Worm (Caenorhabditis elegans) whole organism, mixed stage, embryonic: ENCODE measurements around the gene srx-38.

Experiments
- M03D4.4 ChIP-seq: sonication (generic microtip); optimal IDR thresholded peaks from 2 replicates; lab custom pipeline; 2017; ENCODE audit warnings: mild to moderate bottlenecking, missing genetic modification characterization, missing compliant biosample characterization
- bed-3 ChIP-seq: fragments of 200-800 bp; sonication (Bioruptor generic); optimal IDR thresholded peaks from 3 replicates; lab custom pipeline; 2018; ENCODE audit warnings: mild to moderate bottlenecking, missing genetic modification characterization, moderate library complexity, missing compliant biosample characterization
- blmp-1 ChIP-seq: fragments of 150-350 bp; optimal IDR thresholded peaks from 2 replicates; lab custom pipeline; 2014; ENCODE audit warnings: missing biosample characterization, missing genetic modification characterization
- ceh-39 ChIP-seq: fragments of 150-350 bp; optimal IDR thresholded peaks from 2 replicates; lab custom pipeline; 2014; ENCODE audit warnings: missing biosample characterization, missing genetic modification characterization
- ceh-43 ChIP-seq: fragments of 200-800 bp; sonication (Bioruptor generic); optimal IDR thresholded peaks from 2 replicates; lab custom pipeline; 2018; ENCODE audit warnings: mild to moderate bottlenecking, missing genetic modification characterization, moderate library complexity, missing compliant biosample characterization
- ceh-83 ChIP-seq: fragments of 200-800 bp; sonication (Bioruptor generic); optimal IDR thresholded peaks from 2 replicates; lab custom pipeline; 2018; ENCODE audit warnings: mild to moderate bottlenecking, missing genetic modification characterization, missing compliant biosample characterization
- cnd-1 ChIP-seq: fragments of 200-800 bp; sonication (Bioruptor generic); optimal IDR thresholded peaks from 2 replicates; lab custom pipeline; 2018; ENCODE audit warnings: mild to moderate bottlenecking, missing genetic modification characterization, missing compliant biosample characterization
- drap-1 ChIP-seq: fragments of 200-800 bp; sonication (Bioruptor generic); optimal IDR thresholded peaks from 3 replicates; lab custom pipeline; 2018; ENCODE audit warnings: mild to moderate bottlenecking, missing genetic modification characterization, missing compliant biosample characterization
- elt-1 ChIP-seq: sonication (generic microtip); optimal IDR thresholded peaks from 2 replicates; lab custom pipeline; 2017; ENCODE audit warnings: missing genetic modification characterization, mild to moderate bottlenecking, missing compliant biosample characterization, antibody characterized with exemption, moderate library complexity, borderline replicate concordance; ENCODE audit not compliant: insufficient read depth
- elt-3 ChIP-seq: fragments of 150-350 bp; optimal IDR thresholded peaks from 2 replicates; lab custom pipeline; 2014; ENCODE audit warnings: missing biosample characterization, missing genetic modification characterization
- flh-1 ChIP-seq: fragments of 200-800 bp; sonication (Bioruptor generic); optimal IDR thresholded peaks from 2 replicates; lab custom pipeline; 2018; ENCODE audit warnings: mild to moderate bottlenecking, missing genetic modification characterization, moderate library complexity, missing compliant biosample characterization
- ham-2 ChIP-seq: fragments of 200-800 bp; sonication (Bioruptor generic); optimal IDR thresholded peaks from 2 replicates; lab custom pipeline; 2018; ENCODE audit warnings: mild to moderate bottlenecking, missing genetic modification characterization, missing compliant biosample characterization
- lin-13 ChIP-seq: fragments of 150-350 bp; optimal IDR thresholded peaks from 2 replicates; lab custom pipeline; 2014; ENCODE audit warnings: missing biosample characterization, missing genetic modification characterization
- lin-32 ChIP-seq: fragments of 200-800 bp; sonication (Bioruptor generic); optimal IDR thresholded peaks from 2 replicates; lab custom pipeline; 2018; ENCODE audit warnings: mild to moderate bottlenecking, missing genetic modification characterization, missing compliant biosample characterization
- mab-5 ChIP-seq: fragments of 150-350 bp; optimal IDR thresholded peaks from 2 replicates; lab custom pipeline; 2014; ENCODE audit warnings: missing biosample characterization, missing genetic modification characterization
- mep-1 ChIP-seq: fragments of 150-350 bp; optimal IDR thresholded peaks from 2 replicates; lab custom pipeline; 2017; ENCODE audit warnings: missing biosample characterization, missing genetic modification reagents, missing genetic modification characterization, inconsistent platforms
- mls-2 ChIP-seq: sonication (generic microtip); optimal IDR thresholded peaks from 2 replicates; lab custom pipeline; 2016; ENCODE audit warnings: mild to moderate bottlenecking, missing genetic modification characterization, moderate library complexity, missing compliant biosample characterization
- nhr-12 ChIP-seq: fragments of 150-350 bp; optimal IDR thresholded peaks from 2 replicates; lab custom pipeline; 2014; ENCODE audit warnings: missing biosample characterization, missing genetic modification characterization
- nhr-2 ChIP-seq: fragments of 150-350 bp; optimal IDR thresholded peaks from 2 replicates; lab custom pipeline; 2014; ENCODE audit warnings: missing biosample characterization, missing genetic modification characterization
- nhr-237 ChIP-seq: fragments of 150-350 bp; optimal IDR thresholded peaks from 2 replicates; lab custom pipeline; 2014; ENCODE audit warnings: missing biosample characterization, missing genetic modification characterization
- nhr-28 ChIP-seq: fragments of 150-350 bp; optimal IDR thresholded peaks from 2 replicates; lab custom pipeline; 2014; ENCODE audit warnings: missing biosample characterization, missing genetic modification characterization
- nhr-76 ChIP-seq: sonication (generic microtip); optimal IDR thresholded peaks from 2 replicates; lab custom pipeline; 2017; ENCODE audit warnings: missing biosample characterization, missing genetic modification characterization
- pha-4 ChIP-seq: fragments of 150-350 bp; optimal IDR thresholded peaks from 2 replicates; lab custom pipeline; 2018; ENCODE audit warnings: missing biosample characterization, missing genetic modification reagents, missing genetic modification characterization
- sem-2 ChIP-seq: fragments of 200-800 bp; sonication (Bioruptor generic); optimal IDR thresholded peaks from 2 replicates; lab custom pipeline; 2018; ENCODE audit warnings: mild to moderate bottlenecking, missing genetic modification characterization, missing compliant biosample characterization
- snpc-4 ChIP-seq: fragments of 150-350 bp; optimal IDR thresholded peaks from 2 replicates; lab custom pipeline; 2014; ENCODE audit warnings: missing biosample characterization, missing genetic modification characterization
- sptf-1 ChIP-seq: sonication (generic microtip); optimal IDR thresholded peaks from 2 replicates; lab custom pipeline; 2017; ENCODE audit warnings: mild to moderate bottlenecking, missing genetic modification characterization, moderate library complexity, missing compliant biosample characterization
- tbx-8 ChIP-seq: fragments of 200-800 bp; sonication (Bioruptor generic); optimal IDR thresholded peaks from 2 replicates; lab custom pipeline; 2018; ENCODE audit warnings: mild to moderate bottlenecking, missing genetic modification characterization, moderate library complexity, missing compliant biosample characterization
- unc-120 ChIP-seq: sonication (generic microtip); optimal IDR thresholded peaks from 2 replicates; lab custom pipeline; 2017; ENCODE audit warnings: missing genetic modification characterization, missing compliant biosample characterization; ENCODE audit not compliant: poor library complexity, severe bottlenecking
- unc-39 ChIP-seq: fragments of 150-350 bp; optimal IDR thresholded peaks from 2 replicates; lab custom pipeline; 2014; ENCODE audit warnings: missing biosample characterization, missing genetic modification characterization
- unc-62 ChIP-seq: fragments of 150-350 bp; optimal IDR thresholded peaks from 2 replicates; lab custom pipeline; 2014; ENCODE audit warnings: missing biosample characterization, missing genetic modification reagents, missing genetic modification characterization
- zip-8 ChIP-seq: fragments of 150-350 bp; optimal IDR thresholded peaks from 2 replicates; lab custom pipeline; 2014; ENCODE audit warnings: missing biosample characterization, missing genetic modification characterization
- ztf-11 ChIP-seq: fragments of 150-350 bp; optimal IDR thresholded peaks from 2 replicates; lab custom pipeline; 2014; ENCODE audit warnings: missing biosample characterization, missing genetic modification characterization

The srx-38 gene

DNA sequence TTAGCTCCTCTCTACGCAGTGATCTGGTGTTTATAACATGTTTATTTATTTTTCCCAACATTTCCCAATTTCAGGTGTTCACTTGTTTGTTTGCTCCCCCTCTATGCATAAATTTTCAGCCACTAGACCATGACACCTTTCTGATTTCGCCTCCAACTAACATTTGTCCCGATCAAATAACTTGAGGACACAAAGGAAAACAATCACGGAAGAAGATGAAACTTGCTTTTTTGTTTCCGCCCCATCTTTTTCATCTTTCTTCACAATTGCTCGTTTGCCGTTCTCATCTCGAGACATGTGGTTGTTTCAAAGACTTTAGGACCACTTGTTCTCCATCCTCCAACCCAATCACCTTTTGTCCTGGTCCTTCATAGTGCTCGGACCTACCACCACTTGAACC, 28.6 kb downstream of the srx-38 start, which contains the start of gene F14F9.5:
Gene F14F9.5 (plus strand): TSS at position 301 of the 400 bp plus-strand sequence.
- TF ChIP-seq nhr-2: no peak
- no peak for TF ChIP-seq blmp-1
- no peak for TF ChIP-seq tbx-8 (GFP tag; lab: Kevin White, UChicago)
- TF ChIP-seq sem-2 (GFP tag; lab: Kevin White, UChicago): no peak
- no peak for TF ChIP-seq ham-2

DNA sequence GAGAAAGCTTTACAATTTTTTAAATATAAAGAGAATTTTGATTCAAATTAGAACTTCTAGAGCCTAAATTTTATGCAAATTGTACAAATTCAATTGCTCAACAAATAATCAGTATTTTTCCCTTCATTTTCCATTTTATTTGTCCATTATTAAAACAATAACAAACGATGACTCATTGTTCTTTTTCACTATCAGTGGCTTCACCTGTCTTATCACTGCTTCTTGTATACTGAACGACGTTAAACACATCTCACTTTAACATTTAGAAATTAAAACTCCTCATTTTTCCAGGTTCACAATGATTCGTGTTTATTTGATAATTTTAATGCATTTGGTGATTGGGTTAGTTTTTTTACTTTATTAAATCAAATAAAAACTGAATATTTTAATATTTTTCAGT, 35.7 kb downstream of the srx-38 start, which contains the start of gene sid-1:
Gene sid-1 (plus strand): TSS at position 292 of the 400 bp plus-strand sequence.
- TF ChIP-seq ceh-83 (GFP tag; lab: Kevin White, UChicago) (no peak), unc-120 (tag; lab: Kevin White, UChicago) (no peak), nhr-76 (tag; lab: Kevin White, UChicago) (no peak), unc-39 (tag; lab: Kevin White, UChicago) (no peak), flh-1 (GFP tag; lab: Kevin White, UChicago) (no peak), blmp-1 (no peak), ceh-39 (tag; lab: Kevin White, UChicago) (no peak)

DNA sequence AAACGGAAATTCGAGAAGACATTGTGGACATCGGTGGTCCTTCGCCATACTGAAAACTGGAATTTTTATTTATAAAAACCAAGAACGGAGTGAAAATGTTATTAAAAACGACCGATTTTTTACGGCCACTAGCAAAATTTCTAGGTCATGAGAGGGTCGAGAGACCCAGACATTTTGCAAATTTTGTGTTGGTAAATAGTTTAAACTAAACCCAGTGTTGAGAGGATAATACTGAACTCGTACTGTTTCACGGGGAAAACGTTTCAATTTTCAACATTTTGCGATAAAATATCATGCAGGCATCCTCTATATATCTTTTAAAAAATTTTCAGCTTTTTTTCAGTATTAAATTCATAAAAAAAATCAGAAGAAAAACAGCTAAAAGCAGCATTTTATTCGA, 36.3 kb downstream of the srx-38 start, which contains the start of gene C04F5.9:
Gene C04F5.9 (minus strand): TSS at position 101 of the 400 bp plus-strand sequence.
- TF ChIP-seq ham-2 (no peak), lin-13 (tag; lab: Kevin White, UChicago) (no peak), ceh-83 (GFP tag; lab: Kevin White, UChicago) (no peak), ztf-11 (tag; lab: Kevin White, UChicago) (no peak), bed-3 (no peak), snpc-4 (tag; lab: Kevin White, UChicago) (no peak), sptf-1 (tag; lab: Kevin White, UChicago) (no peak), mep-1 (no peak), blmp-1 (no peak), elt-1 (no peak), M03D4.4 (tag; lab: Kevin White, UChicago) (no peak), nhr-12 (tag; lab: Kevin White, UChicago) (no peak), unc-39 (tag; lab: Kevin White, UChicago) (no peak)

DNA sequence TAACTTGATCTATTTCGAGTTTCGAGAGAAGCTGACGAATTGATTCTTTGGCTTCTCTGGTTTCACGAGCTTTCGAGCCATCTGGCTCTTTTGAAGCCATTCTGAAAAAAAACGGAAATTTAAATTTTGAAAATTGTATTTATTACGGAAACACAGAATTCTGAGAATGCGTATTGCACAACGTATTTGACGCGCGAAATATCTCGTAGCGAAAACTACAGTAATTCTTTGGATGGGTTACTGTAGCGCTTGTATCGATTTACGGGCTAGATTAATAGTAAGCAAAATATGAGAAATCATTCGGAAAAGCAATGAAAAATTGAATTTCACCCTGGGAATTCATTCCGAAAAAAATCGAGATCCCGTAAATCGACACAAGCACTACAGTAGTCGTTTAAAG, 41.8 kb downstream of the srx-38 start, which contains the start of gene C04F5.8:
Gene C04F5.8 (minus strand): TSS at position 101 of the 400 bp plus-strand sequence.
- no peak for TF ChIP-seq ceh-39 (tag; lab: Kevin White, UChicago)
- TF ChIP-seq sem-2 (GFP tag; lab: Kevin White, UChicago): no peak
- no peak for TF ChIP-seq mls-2 (tag; lab: Kevin White, UChicago)
- TF ChIP-seq elt-1: no peak
- no peak for TF ChIP-seq unc-120 (tag; lab: Kevin White, UChicago)
- no peak for TF ChIP-seq mep-1
- TF ChIP-seq M03D4.4 (tag; lab: Kevin White, UChicago): no peak
- no peak for TF ChIP-seq flh-1 (GFP tag; lab: Kevin White, UChicago)
- TF ChIP-seq sptf-1 (tag; lab: Kevin White, UChicago): no peak
- TF ChIP-seq mab-5 (tag; lab: Kevin White, UChicago): no peak
- no peak for TF ChIP-seq unc-39 (tag; lab: Kevin White, UChicago)
- TF ChIP-seq ceh-83 (GFP tag; lab: Kevin White, UChicago): no peak
- no peak for TF ChIP-seq snpc-4 (tag; lab: Kevin White, UChicago)
- TF ChIP-seq cnd-1: no peak
- TF ChIP-seq zip-8 (tag; lab: Kevin White, UChicago): no peak
- no peak for TF ChIP-seq pha-4
- no peak for TF ChIP-seq ceh-43
- no peak for TF ChIP-seq nhr-12 (tag; lab: Kevin White, UChicago)
- no peak for TF ChIP-seq lin-13 (tag; lab: Kevin White, UChicago)

DNA sequence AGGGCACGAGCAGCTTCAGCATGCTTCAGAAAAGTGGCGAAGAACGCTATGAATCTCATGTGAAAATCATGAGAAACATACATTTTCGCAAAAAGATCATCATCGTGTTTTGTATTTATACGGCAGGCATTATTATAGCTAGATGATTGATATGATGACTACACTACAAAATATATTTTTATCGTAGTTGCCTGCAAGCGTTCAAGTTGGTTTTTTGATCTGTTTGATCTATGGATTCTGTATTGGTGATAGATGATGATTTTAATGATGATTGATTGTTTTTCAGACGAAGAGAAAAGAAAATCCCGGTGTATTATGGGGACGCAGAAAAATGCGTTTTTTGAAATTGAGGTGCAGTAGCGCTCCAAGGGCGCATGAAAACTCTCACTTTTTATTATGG, 44.7 kb downstream of the srx-38 start, which contains the start of gene ugt-63:
Gene ugt-63 (minus strand): TSS at position 89 of the 400 bp plus-strand sequence.
- TF ChIP-seq drap-1 (GFP tag; lab: Kevin White, UChicago): no peak
- TF ChIP-seq elt-1: no peak
- TF ChIP-seq ceh-83 (GFP tag; lab: Kevin White, UChicago): no peak
- TF ChIP-seq elt-3 (tag; lab: Kevin White, UChicago): no peak
- TF ChIP-seq lin-13 (tag; lab: Kevin White, UChicago): no peak
- TF ChIP-seq unc-120 (tag; lab: Kevin White, UChicago): no peak

DNA sequence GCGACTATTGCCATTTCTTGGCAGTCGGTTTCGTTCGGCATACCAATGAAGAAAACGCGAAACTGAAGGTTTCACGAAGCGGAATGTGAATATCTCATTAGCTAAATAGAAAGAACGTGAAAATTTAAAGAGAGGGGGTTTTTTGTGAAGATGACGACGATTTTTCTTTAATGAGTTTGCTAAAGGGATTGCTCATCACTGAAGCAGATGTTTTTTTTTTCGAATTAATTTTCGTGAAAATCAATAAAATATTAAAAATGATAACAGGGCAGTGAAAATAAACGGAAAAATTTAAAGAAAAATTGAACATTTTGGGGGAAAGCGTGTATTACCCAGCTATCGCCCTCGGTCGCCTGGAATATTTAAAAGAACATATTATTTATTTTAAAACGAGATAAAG, 47.6 kb downstream of the srx-38 start, which contains the start of gene srab-3:
Gene srab-3 (minus strand): TSS at position 101 of the 400 bp plus-strand sequence.
- TF ChIP-seq ceh-39 (tag; lab: Kevin White, UChicago) (no peak), nhr-76 (tag; lab: Kevin White, UChicago) (no peak), unc-120 (tag; lab: Kevin White, UChicago) (no peak), ham-2 (no peak), lin-13 (tag; lab: Kevin White, UChicago) (no peak), cnd-1 (no peak), mls-2 (tag; lab: Kevin White, UChicago) (no peak), nhr-12 (tag; lab: Kevin White, UChicago) (no peak), nhr-28 (tag; lab: Kevin White, UChicago) (no peak), unc-62 (GFP tag; lab: Kevin White, UChicago) (no peak), elt-3 (tag; lab: Kevin White, UChicago) (no peak), mep-1 (no peak), lin-32 (GFP tag; lab: Kevin White, UChicago) (no peak), flh-1 (GFP tag; lab: Kevin White, UChicago) (no peak), nhr-237 (no peak), blmp-1 (no peak), tbx-8 (GFP tag; lab: Kevin White, UChicago) (no peak)
